Worm (Caenorhabditis elegans): Measurements from ENCODE around the gene T07E3.2.

Gene T07E3.2

DNA sequence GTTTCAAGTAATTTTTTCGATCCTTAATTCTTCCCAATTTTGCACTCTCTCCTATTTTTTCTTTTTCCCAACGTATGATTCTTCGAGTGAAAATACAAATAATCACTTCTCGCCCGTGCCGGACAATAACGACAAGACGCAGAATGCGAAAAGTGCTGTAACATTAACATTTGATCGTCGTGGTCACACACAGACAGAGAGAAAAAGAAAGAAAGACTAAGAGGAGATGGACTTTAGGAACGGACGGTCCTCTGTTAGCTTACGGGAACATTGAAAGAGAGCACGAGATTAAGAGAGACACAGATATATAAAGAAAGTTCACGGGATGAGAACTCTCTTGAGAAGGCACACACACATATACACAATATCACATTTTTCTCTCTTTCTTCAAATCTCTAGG is 41.4 kb downstream of the T07E3.2 start (continued):
- no peak for TF ChIP-seq Y105C5A.15 (GFP tag; IDR thresholded peaks at IDR 0.05)
- TF ChIP-seq jun-1 (tag; optimal IDR thresholded peaks at IDR 0.05): no peak
- TF ChIP-seq rbr-2 (tag; optimal IDR thresholded peaks at IDR 0.05): no peak
- no peak for TF ChIP-seq daf-16 (GFP tag; optimal IDR thresholded peaks at IDR 0.05)
- TF ChIP-seq daf-16 (tag; optimal IDR thresholded peaks at IDR 0.05): peak; percentile 9
- no peak for TF ChIP-seq unc-130 (GFP tag; optimal IDR thresholded peaks at IDR 0.05)
- TF ChIP-seq F44E2.7 (GFP tag; IDR thresholded peaks at IDR 0.05): no peak
- TF ChIP-seq spr-1 (tag; optimal IDR thresholded peaks at IDR 0.05): no peak
- TF ChIP-seq R02D3.7 (tag; optimal IDR thresholded peaks at IDR 0.05): no peak
- TF ChIP-seq F37D6.2 (tag; optimal IDR thresholded peaks at IDR 0.05): no peak
- TF ChIP-seq ztf-11 (tag; optimal IDR thresholded peaks at IDR 0.05): no peak
- TF ChIP-seq hif-1 (tag; optimal IDR thresholded peaks at IDR 0.05): peak in 1 of 2 experiments; percentile 9
- TF ChIP-seq aha-1 (tag): no peak
- no peak for TF ChIP-seq ZK546.5 (tag; optimal IDR thresholded peaks at IDR 0.05)
- no peak for TF ChIP-seq F49E8.2 (tag; optimal IDR thresholded peaks at IDR 0.05; ENCODE audit: borderline replicate concordance)
- no peak for TF ChIP-seq lir-3 (tag; optimal IDR thresholded peaks at IDR 0.05)
- peak in 1 of 2 experiments; percentile 16 for TF ChIP-seq mdl-1 (tag; optimal IDR thresholded peaks at IDR 0.05)
- TF ChIP-seq Y5F2A.4 (GFP tag; optimal IDR thresholded peaks at IDR 0.05): no peak
- TF ChIP-seq spr-3 (GFP tag; optimal IDR thresholded peaks at IDR 0.05): no peak
- TF ChIP-seq ceh-82 (tag; optimal IDR thresholded peaks at IDR 0.05): no peak
- no peak for TF ChIP-seq arid-1 (GFP tag; conservative IDR thresholded peaks at IDR 0.05)
- TF ChIP-seq php-3 (GFP tag; IDR thresholded peaks at IDR 0.05): no peak
- TF ChIP-seq ztf-7 (tag; optimal IDR thresholded peaks at IDR 0.05): no peak
- TF ChIP-seq lsy-2 (tag; optimal IDR thresholded peaks at IDR 0.05): peak in 1 of 2 experiments; percentile 21
- no peak for TF ChIP-seq pqm-1 (tag; optimal IDR thresholded peaks at IDR 0.05)
- peak; percentile 63 for TF ChIP-seq nhr-28 (tag; optimal IDR thresholded peaks at IDR 0.05)

ce11 chrIII:6951435-6951834 is 44.9 kb downstream of the T07E3.2 start:
- TF ChIP-seq Y48G9A.11 (GFP tag; IDR thresholded peaks at IDR 0.05) (no peak), lsy-2 (tag; optimal IDR thresholded peaks at IDR 0.05) (peak in 1 of 2 experiments; percentile 49), hlh-30 (tag; optimal IDR thresholded peaks at IDR 0.05; ENCODE audit: insufficient read depth) (peak; percentile 4), dpl-1 (GFP tag; optimal IDR thresholded peaks at IDR 0.05) (peak; percentile 31)

ce11 chrIII:6953373-6953772 is 46.9 kb downstream of the T07E3.2 start:
- TF ChIP-seq saeg-2 (GFP tag; IDR thresholded peaks at IDR 0.05): no peak
- TF ChIP-seq set-16 (GFP tag; IDR thresholded peaks at IDR 0.05): peak; percentile 43; the same call in 1 of the 2 replicates

- TF ChIP-seq Y48G9A.11 (GFP tag; IDR thresholded peaks at IDR 0.05): no peak
- no peak for TF ChIP-seq dmd-8 (GFP tag; IDR thresholded peaks at IDR 0.05)
- peak in 1 of 2 experiments; percentile 85 for TF ChIP-seq unc-62 (GFP tag; optimal IDR thresholded peaks at IDR 0.05 in 1 of 2)
- TF ChIP-seq unc-62 (tag; optimal IDR thresholded peaks at IDR 0.05): no peak
- TF ChIP-seq F37D6.2 (tag; optimal IDR thresholded peaks at IDR 0.05): no peak
- TF ChIP-seq aly-2 (tag; optimal IDR thresholded peaks at IDR 0.05): no peak
- TF ChIP-seq mdl-1 (tag; optimal IDR thresholded peaks at IDR 0.05): no peak
- TF ChIP-seq aha-1 (tag): peak; percentile 95
These were observed 47.5 kb downstream of the T07E3.2 start for ce11 chrIII:6953978-6954377.

DNA sequence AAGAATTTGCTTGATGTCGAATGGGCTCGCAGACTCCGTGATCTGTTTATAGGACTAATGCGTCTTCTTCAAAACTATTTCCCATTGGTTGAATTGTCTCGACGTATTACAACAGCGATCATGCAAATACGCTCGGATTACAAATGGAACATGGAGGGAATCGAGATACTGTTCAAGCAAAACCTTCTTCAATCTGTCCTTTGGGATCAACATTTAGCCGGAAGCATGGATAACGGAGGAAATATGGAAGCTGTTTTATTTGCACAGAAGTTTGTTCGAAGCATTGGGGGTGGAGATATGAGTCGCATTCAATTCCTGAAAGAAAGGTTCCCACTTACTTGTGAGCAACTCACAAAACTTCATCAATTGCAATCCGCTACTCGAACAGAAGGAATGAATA is 49.3 kb downstream of the T07E3.2 start:
- TF ChIP-seq attf-4 (tag; optimal IDR thresholded peaks at IDR 0.05) (no peak), unc-62 (GFP tag; optimal IDR thresholded peaks at IDR 0.05 in 1 of 2) (peak in 1 of 2 experiments; percentile 95), unc-62 (tag; optimal IDR thresholded peaks at IDR 0.05) (no peak)

Measured in whole organism, L4 larva.